Worm (Caenorhabditis elegans): ENCODE data around the gene H37A05.4.
A peak's percentile ranks its signal among the peaks of the same experiment; 100 is the strongest.

Gene H37A05.4

DNA sequence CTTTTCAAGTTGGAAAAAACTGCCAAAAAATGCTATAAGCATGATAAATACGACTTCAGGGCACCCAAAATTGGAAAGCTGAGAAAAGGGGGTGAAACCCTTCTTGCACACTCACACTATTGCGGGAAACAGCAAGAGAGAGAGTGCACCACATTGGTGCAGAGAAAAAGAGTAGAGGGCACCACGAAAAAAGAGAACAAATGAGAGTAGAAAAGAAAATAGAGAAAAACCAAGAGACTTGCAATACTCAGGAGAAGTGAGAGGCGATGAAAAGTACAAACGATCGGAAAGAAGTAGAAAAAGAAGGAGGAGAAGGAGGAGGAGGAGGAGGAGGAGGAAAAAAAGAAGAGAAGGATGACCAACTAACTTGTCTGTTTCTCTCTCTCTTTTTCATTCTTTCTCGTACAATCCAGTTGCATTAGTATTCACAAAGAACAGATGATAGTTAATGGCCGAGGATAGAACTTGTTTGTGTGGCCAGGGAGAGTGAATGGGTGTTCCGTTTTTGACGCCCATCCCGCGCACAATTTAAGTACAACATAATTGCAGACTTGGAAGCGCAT, 5.7 kb upstream of the H37A05.4 start (continued):
- TF ChIP-seq snpc-1.3 (tag; optimal IDR thresholded peaks at IDR 0.05; ENCODE audit: insufficient read depth) (no peak), somi-1 (GFP tag; optimal IDR thresholded peaks at IDR 0.05) (peak; percentile 38)

DNA sequence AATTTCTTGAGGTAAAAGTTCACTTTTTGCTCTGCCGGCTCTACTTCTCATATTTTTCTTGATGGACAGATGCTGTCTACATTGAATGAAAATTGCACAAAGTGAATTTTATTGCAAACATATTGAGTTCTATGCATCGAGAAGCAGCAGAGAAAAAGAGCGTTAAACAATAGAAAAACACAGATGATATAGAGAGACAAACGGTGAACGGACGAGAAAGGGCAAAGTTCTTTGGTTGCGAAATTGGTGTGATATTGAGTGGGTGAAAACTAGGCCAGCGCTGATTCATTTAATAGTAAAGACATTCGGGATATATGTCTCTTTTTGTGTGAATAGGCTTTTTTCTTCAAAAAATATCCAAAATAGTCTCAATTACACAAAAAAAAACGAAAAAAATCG, 4.8 kb upstream of the H37A05.4 start:
- peak; percentile 14 for TF ChIP-seq snpc-1.1 (tag; optimal IDR thresholded peaks at IDR 0.05; ENCODE audit: insufficient read depth)
- no peak for TF ChIP-seq ama-1 (optimal IDR thresholded peaks at IDR 0.05)
- TF ChIP-seq ama-1 (GFP tag; optimal IDR thresholded peaks at IDR 0.05): no peak
- 0 out of 2 replicates have a peak, but pooled peaks have one; percentile 23 for TF ChIP-seq nfyb-1 (GFP tag; IDR thresholded peaks at IDR 0.05)
- peak; percentile 67 for TF ChIP-seq cebp-1 (GFP tag; IDR thresholded peaks at IDR 0.05)
- peak; percentile 76 for TF ChIP-seq cebp-1 (tag; optimal IDR thresholded peaks at IDR 0.05)
- 0 out of 2 replicates have a peak, but pooled peaks have one; percentile 29 for TF ChIP-seq K11D2.4 (GFP tag; IDR thresholded peaks at IDR 0.05)
- no peak for TF ChIP-seq egrh-3 (GFP tag; IDR thresholded peaks at IDR 0.05)
- 0 out of 2 replicates have a peak, but pooled peaks have one; percentile 71 for TF ChIP-seq madf-3 (GFP tag; IDR thresholded peaks at IDR 0.05)
- TF ChIP-seq ZK185.1 (tag; optimal IDR thresholded peaks at IDR 0.05; ENCODE audit: poor library complexity, severe bottlenecking): no peak
- no peak for TF ChIP-seq madf-6 (GFP tag; IDR thresholded peaks at IDR 0.05)
- TF ChIP-seq Y53G8AR.9 (GFP tag; conservative IDR thresholded peaks at IDR 0.05): 0 out of 2 replicates have a peak, but pooled peaks have one; percentile 20
- peak; percentile 8 for TF ChIP-seq nhr-80 (tag; optimal IDR thresholded peaks at IDR 0.05)

DNA sequence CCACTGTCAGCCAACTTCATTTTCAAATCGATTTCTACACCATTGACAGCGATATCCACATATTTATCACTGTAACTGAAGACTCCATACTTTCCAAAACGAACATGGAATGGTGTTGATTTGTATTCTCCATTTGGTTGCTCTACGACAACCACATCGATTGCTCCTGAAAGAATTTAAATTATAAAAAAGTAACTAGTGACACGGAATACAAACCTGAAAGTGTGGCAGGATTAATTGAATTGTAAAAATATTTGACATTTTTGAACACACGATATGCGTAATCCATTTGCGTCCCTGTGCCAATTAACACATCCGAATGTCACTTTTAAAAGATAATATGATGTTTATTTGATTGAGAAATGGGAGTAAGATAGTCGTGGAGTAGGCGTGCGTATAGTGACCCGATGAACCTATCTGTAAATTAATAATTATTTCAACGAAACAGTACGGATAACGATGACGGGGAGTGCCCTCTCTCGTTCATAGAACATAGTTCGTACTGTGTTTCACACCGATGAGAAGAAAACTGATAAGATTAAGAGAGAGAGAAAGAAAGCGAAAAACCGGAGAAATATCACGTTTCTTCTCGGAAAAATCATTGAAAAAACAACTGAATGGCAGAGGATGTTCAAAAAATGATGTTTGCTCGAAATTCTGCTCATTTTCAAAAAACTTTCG, 4.3 kb upstream of the H37A05.4 start, which contains the start of gene lpin-1:
TSS of gene lpin-1 (minus strand) at position 417 of the 681 bp plus-strand sequence.
- TF ChIP-seq Y95B8A.8 (GFP tag; IDR thresholded peaks at IDR 0.05) (no peak), F22D6.2 (tag; optimal IDR thresholded peaks at IDR 0.05) (no peak), ceh-79 (tag; optimal IDR thresholded peaks at IDR 0.05) (peak; percentile 29), nhr-80 (tag; optimal IDR thresholded peaks at IDR 0.05) (peak; percentile 70), nfyb-1 (GFP tag; IDR thresholded peaks at IDR 0.05) (0 out of 2 replicates have a peak, but pooled peaks have one; percentile 7), lin-35 (GFP tag; optimal IDR thresholded peaks at IDR 0.05) (peak in 1 of 3 experiments; percentile 46), Y53G8AR.9 (GFP tag; conservative IDR thresholded peaks at IDR 0.05) (0 out of 2 replicates have a peak, but pooled peaks have one; percentile 12), C17E4.6 (GFP tag; IDR thresholded peaks at IDR 0.05) (0 out of 2 replicates have a peak, but pooled peaks have one; percentile 12), aptf-3 (GFP tag; IDR thresholded peaks at IDR 0.05) (no peak), ceh-40 (GFP tag; IDR thresholded peaks at IDR 0.05) (no peak), snpc-4 (GFP tag; optimal IDR thresholded peaks at IDR 0.05) (no peak), snpc-4 (tag; optimal IDR thresholded peaks at IDR 0.05) (no peak), ama-1 (optimal IDR thresholded peaks at IDR 0.05) (no peak), ama-1 (GFP tag; optimal IDR thresholded peaks at IDR 0.05) (peak in 1 of 2 experiments; percentile 19)

DNA sequence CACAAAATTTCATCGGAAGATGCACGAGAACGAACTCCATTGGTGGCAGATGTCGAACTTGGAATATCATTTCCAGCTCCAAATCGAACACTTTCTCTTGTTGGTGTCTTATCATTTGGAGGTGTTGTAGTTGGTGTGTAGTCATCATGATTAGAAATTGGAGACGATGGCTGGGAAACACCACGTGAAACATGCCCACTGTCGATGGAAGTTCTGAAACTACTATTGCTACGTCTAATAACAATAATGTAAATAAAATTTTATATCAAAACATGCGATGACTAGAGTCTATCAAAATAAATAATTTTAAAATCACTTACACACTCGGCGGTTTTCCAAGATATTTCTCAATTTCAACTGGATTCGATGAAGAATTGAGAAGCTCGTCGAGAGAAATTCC, 2.7 kb upstream of the H37A05.4 start:
- TF ChIP-seq ekl-4 (GFP tag; IDR thresholded peaks at IDR 0.05) (no peak), lir-1 (GFP tag; conservative IDR thresholded peaks at IDR 0.05) (no peak), tlf-1 (GFP tag; optimal IDR thresholded peaks at IDR 0.05) (no peak), T07F8.4 (tag; optimal IDR thresholded peaks at IDR 0.05) (no peak), F37B4.10 (GFP tag; IDR thresholded peaks at IDR 0.05) (0 out of 2 replicates have a peak, but pooled peaks have one; percentile 77), attf-6 (GFP tag; IDR thresholded peaks at IDR 0.05) (0 out of 2 replicates have a peak, but pooled peaks have one; percentile 17), C17E4.6 (GFP tag; IDR thresholded peaks at IDR 0.05) (no peak)
